Fruit fly (Drosophila melanogaster): Measurements from ENCODE around the gene nkd.

Gene nkd

DNA sequence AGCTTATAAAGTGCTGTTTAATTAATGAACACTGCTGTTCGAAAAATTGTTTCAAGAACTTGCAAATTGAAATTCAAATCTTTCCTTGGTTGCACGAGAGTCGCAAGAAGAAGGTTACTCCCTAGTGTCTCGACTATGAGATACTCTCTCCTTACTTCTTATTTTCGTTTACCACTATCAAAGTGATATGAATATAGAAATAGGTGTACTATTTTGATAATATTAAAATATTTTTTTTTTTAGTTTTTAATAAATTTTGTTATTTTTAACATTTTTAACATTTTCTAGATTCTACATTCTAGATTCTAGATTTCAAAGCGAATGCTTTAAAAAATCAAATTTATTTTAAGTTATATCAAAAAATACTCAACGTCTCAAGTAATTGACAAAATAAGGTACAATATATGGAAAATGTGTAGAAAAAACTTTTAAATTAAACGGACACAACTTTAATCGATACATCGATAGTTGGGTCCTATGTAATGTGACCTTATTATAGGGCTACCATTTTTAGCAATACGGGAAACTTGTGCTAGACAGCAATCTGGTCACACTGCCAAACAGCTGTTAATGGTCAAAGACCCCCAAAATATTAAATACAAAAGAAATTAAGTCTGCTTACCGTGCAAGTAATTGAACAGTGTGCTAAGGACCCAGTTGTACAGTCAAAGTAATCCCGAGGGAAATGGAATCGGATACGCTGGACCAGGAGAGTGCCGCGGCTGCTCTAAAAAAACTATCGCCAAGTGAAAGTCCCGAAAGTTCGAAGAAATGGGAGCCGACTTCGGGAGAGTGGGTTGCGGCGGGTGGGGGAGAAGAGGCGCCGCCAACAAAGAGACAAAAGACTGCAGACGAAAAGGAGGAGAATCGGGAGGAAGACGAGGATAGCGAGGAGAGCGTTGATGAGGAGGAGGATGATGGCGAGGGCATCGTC is 47.1 kb upstream of the nkd start, which contains the start of gene MESR6 (continued):
- no peak for TF ChIP-seq sim (GFP tag; IDR thresholded peaks at IDR 0.05)
- TF ChIP-seq chif (GFP tag; optimal IDR thresholded peaks at IDR 0.05) = peak in 1 of 2 experiments; percentile 2
- TF ChIP-seq CG32772 (GFP tag; IDR thresholded peaks at IDR 0.05) = no peak
- no peak for TF ChIP-seq dm (GFP tag; optimal IDR thresholded peaks at IDR 0.05)
- no peak for TF ChIP-seq CG33557 (GFP tag; optimal IDR thresholded peaks at IDR 0.05)
- no peak for TF ChIP-seq CG11696 (GFP tag; IDR thresholded peaks at IDR 0.05)
- TF ChIP-seq CG18011 (GFP tag; optimal IDR thresholded peaks at IDR 0.05) = no peak
- TF ChIP-seq CG16863 (GFP tag; optimal IDR thresholded peaks at IDR 0.05) = no peak
- peak; percentile 55 for TF ChIP-seq D19B (GFP tag; optimal IDR thresholded peaks at IDR 0.05)
- TF ChIP-seq fu2 (GFP tag; optimal IDR thresholded peaks at IDR 0.05) = no peak
- no peak for TF ChIP-seq Adf1 (GFP tag; IDR thresholded peaks at IDR 0.05)
- no peak for TF ChIP-seq emc (GFP tag; optimal IDR thresholded peaks at IDR 0.05)
- no peak for TF ChIP-seq CG10959 (GFP tag; IDR thresholded peaks at IDR 0.05)
- TF ChIP-seq grn (GFP tag; optimal IDR thresholded peaks at IDR 0.05) = no peak
- peak; percentile 45; the same call in 1 of the 2 replicates for TF ChIP-seq Atf6 (GFP tag; IDR thresholded peaks at IDR 0.05)
- TF ChIP-seq CHES-1-like (GFP tag; optimal IDR thresholded peaks at IDR 0.05) = peak; percentile 20
- peak; percentile 61 for TF ChIP-seq CG12659 (GFP tag; optimal IDR thresholded peaks at IDR 0.05)
- no peak for TF ChIP-seq CG1233 (GFP tag; optimal IDR thresholded peaks at IDR 0.05)
- no peak for TF ChIP-seq CG12104 (GFP tag; optimal IDR thresholded peaks at IDR 0.05)
- no peak for TF ChIP-seq nom (GFP tag; optimal IDR thresholded peaks at IDR 0.05)
- peak; percentile 83 for TF ChIP-seq CG7928 (GFP tag; optimal IDR thresholded peaks at IDR 0.05)
- no peak for TF ChIP-seq slp2 (GFP tag; optimal IDR thresholded peaks at IDR 0.05)
- TF ChIP-seq CG30020 (tag; optimal IDR thresholded peaks at IDR 0.05) = peak; percentile 41
- TF ChIP-seq CG7372 (GFP tag; IDR thresholded peaks at IDR 0.05) = no peak
- no peak for TF ChIP-seq pb (GFP tag; optimal IDR thresholded peaks at IDR 0.05)
- no peak for TF ChIP-seq CG3995 (GFP tag; optimal IDR thresholded peaks at IDR 0.05)
- peak; percentile 72 for TF ChIP-seq Lhr (GFP tag; optimal IDR thresholded peaks at IDR 0.05)
- TF ChIP-seq CG5180 (GFP tag; optimal IDR thresholded peaks at IDR 0.05) = no peak
- no peak for TF ChIP-seq CG6765 (GFP tag; optimal IDR thresholded peaks at IDR 0.05)
- peak; percentile 52 for TF ChIP-seq CG11504 (tag; optimal IDR thresholded peaks at IDR 0.05)
- TF ChIP-seq CG17802 (tag; optimal IDR thresholded peaks at IDR 0.05) = no peak
- TF ChIP-seq nau (GFP tag; optimal IDR thresholded peaks at IDR 0.05) = no peak
- TF ChIP-seq CG6791 (GFP tag; IDR thresholded peaks at IDR 0.05; ENCODE audit: partially characterized antibody) = peak; percentile 84
- no peak for TF ChIP-seq onecut (GFP tag; IDR thresholded peaks at IDR 0.05)
- peak; percentile 13 for TF ChIP-seq B-H2 (GFP tag; optimal IDR thresholded peaks at IDR 0.05)
- peak; percentile 4; the same call in 1 of the 2 replicates for TF ChIP-seq Rfx (GFP tag; IDR thresholded peaks at IDR 0.05)
- no peak for TF ChIP-seq lola (GFP tag; optimal IDR thresholded peaks at IDR 0.05)
- TF ChIP-seq exex (tag; optimal IDR thresholded peaks at IDR 0.05) = no peak
- TF ChIP-seq Hand (GFP tag; optimal IDR thresholded peaks at IDR 0.05) = peak; percentile 35
- TF ChIP-seq wdn (GFP tag; IDR thresholded peaks at IDR 0.05) = no peak
- TF ChIP-seq en (GFP tag; optimal IDR thresholded peaks at IDR 0.05) = no peak
- peak in 1 of 2 experiments; percentile 61 for TF ChIP-seq Hr51 (GFP tag; optimal IDR thresholded peaks at IDR 0.05)
- peak; percentile 85 for TF ChIP-seq unc-4 (GFP tag; IDR thresholded peaks at IDR 0.05; ENCODE audit: partially characterized antibody)
- no peak for TF ChIP-seq CG9876 (GFP tag; optimal IDR thresholded peaks at IDR 0.05)
- TF ChIP-seq Dip2 (GFP tag; IDR thresholded peaks at IDR 0.05) = no peak
- TF ChIP-seq CG4282 (GFP tag; optimal IDR thresholded peaks at IDR 0.05) = no peak
- no peak for TF ChIP-seq jigr1 (GFP tag; IDR thresholded peaks at IDR 0.05)
- peak; percentile 58 for TF ChIP-seq Sox102F (GFP tag; optimal IDR thresholded peaks at IDR 0.05)
